Fruit fly (Drosophila melanogaster) whole organism, adult: ENCODE measurements around the gene ppk7.

Source experiments
- CG11617 ChIP-seq: fragments of 200-800 bp; sonication (Bioruptor generic); optimal IDR thresholded peaks from 2 replicates; lab custom pipeline; 2017; ENCODE audit warnings: mild to moderate bottlenecking, missing biosample characterization, missing genetic modification reagents, missing genetic modification characterization
- CG12768 ChIP-seq: fragments of 200-800 bp; sonication (Bioruptor generic); optimal IDR thresholded peaks from 2 replicates; lab custom pipeline; 2017; ENCODE audit warnings: missing biosample characterization, missing genetic modification characterization, mild to moderate bottlenecking, moderate library complexity, missing genetic modification reagents
- CG14711 ChIP-seq: fragments of 200-800 bp; sonication (Bioruptor generic); optimal IDR thresholded peaks from 2 replicates; lab custom pipeline; 2018; ENCODE audit warnings: missing biosample characterization, mild to moderate bottlenecking, missing genetic modification characterization, moderate library complexity
- CG1620 ChIP-seq: fragments of 200-800 bp; sonication (Bioruptor generic); optimal IDR thresholded peaks from 2 replicates; lab custom pipeline; 2016; ENCODE audit warnings: missing biosample characterization, missing genetic modification characterization
- CG33017 ChIP-seq: fragments of 200-800 bp; sonication (Bioruptor generic); optimal IDR thresholded peaks from 2 replicates; lab custom pipeline; 2018; ENCODE audit warnings: missing biosample characterization, mild to moderate bottlenecking, missing genetic modification characterization, moderate library complexity
- CG5204 ChIP-seq: fragments of 200-800 bp; sonication (Bioruptor generic); optimal IDR thresholded peaks from 2 replicates; lab custom pipeline; 2016; ENCODE audit warnings: missing biosample characterization, missing genetic modification characterization
- CG7045 ChIP-seq: fragments of 200-800 bp; sonication (Bioruptor generic); optimal IDR thresholded peaks from 2 replicates; lab custom pipeline; 2017; ENCODE audit warnings: missing biosample characterization, mild to moderate bottlenecking, missing genetic modification characterization
- CG7101 ChIP-seq: fragments of 200-800 bp; sonication (Bioruptor generic); optimal IDR thresholded peaks from 2 replicates; lab custom pipeline; 2018; ENCODE audit warnings: missing biosample characterization, mild to moderate bottlenecking, missing genetic modification characterization, moderate library complexity
- Clk ChIP-seq: fragments of 200-800 bp; sonication (Bioruptor generic); optimal IDR thresholded peaks from 2 replicates; lab custom pipeline; 2017; ENCODE audit warnings: missing biosample characterization, missing genetic modification characterization
- Crg-1 ChIP-seq: fragments of 200-800 bp; sonication (Bioruptor generic); optimal IDR thresholded peaks from 2 replicates; lab custom pipeline; 2016; ENCODE audit warnings: missing biosample characterization, missing genetic modification characterization
- Hr96 ChIP-seq: fragments of 200-800 bp; sonication (Bioruptor generic); optimal IDR thresholded peaks from 2 replicates; lab custom pipeline; 2016; ENCODE audit warnings: missing biosample characterization, missing genetic modification characterization
- Mnt ChIP-seq: fragments of 200-800 bp; sonication (Bioruptor generic); optimal IDR thresholded peaks from 2 replicates; lab custom pipeline; 2016; ENCODE audit warnings: missing biosample characterization, mild to moderate bottlenecking, missing genetic modification characterization
- bab1 ChIP-seq: fragments of 200-800 bp; sonication (Bioruptor generic); optimal IDR thresholded peaks from 3 replicates; lab custom pipeline; 2019; ENCODE audit warnings: missing biosample characterization, mild to moderate bottlenecking, missing genetic modification characterization, moderate library complexity
- cic ChIP-seq: fragments of 200-800 bp; sonication (Bioruptor generic); optimal IDR thresholded peaks from 2 replicates; lab custom pipeline; 2017; ENCODE audit warnings: missing biosample characterization, mild to moderate bottlenecking, missing genetic modification characterization, moderate library complexity
- cnc ChIP-seq, 2 experiments: fragments of >200 bp; optimal IDR thresholded peaks; 2 replicates each; lab custom pipeline; 2017
- kay ChIP-seq: fragments of 200-800 bp; sonication (Bioruptor generic); peaks from one replicate; lab custom pipeline; 2016; ENCODE audit warnings: missing biosample characterization, missing genetic modification characterization, borderline replicate concordance
- ovo ChIP-seq: fragments of 200-800 bp; sonication (Bioruptor generic); optimal IDR thresholded peaks from 2 replicates; lab custom pipeline; 2016; ENCODE audit warnings: missing biosample characterization, missing genetic modification characterization
- pad ChIP-seq: fragments of 200-800 bp; sonication (Bioruptor generic); optimal IDR thresholded peaks from 3 replicates; lab custom pipeline; 2017; ENCODE audit warnings: missing biosample characterization, missing genetic modification characterization, mild to moderate bottlenecking, moderate library complexity, missing genetic modification reagents
- tj ChIP-seq: fragments of 200-800 bp; sonication (Bioruptor generic); optimal IDR thresholded peaks from 3 replicates; lab custom pipeline; 2017; ENCODE audit warnings: missing biosample characterization, mild to moderate bottlenecking, missing genetic modification characterization, moderate library complexity
- toe ChIP-seq: fragments of 200-800 bp; sonication (Bioruptor generic); optimal IDR thresholded peaks from 2 replicates; lab custom pipeline; 2016; ENCODE audit warnings: missing biosample characterization, missing genetic modification characterization

ppk7 gene

DNA sequence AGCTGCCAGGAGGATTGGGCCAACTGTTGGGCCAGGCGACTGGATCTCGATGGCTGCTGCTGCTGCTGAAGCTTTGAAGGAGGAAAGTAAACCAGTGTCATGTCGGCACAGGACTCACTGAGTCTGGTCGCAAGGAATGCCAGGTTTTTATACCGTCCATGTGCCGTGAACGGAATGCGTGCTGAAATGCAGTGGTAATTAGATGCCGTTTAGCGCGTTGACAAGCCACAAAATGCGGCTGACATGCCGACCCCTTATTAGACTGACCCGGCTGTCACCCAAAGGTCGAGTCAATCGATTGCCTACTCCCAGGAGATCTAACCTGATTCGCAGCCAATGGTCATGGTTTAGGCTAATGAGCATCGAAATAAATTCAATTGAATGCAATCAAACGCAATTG, at the start of gene ppk7:
Gene ppk7, minus strand, starts transcription at position 101 of the 400 bp plus-strand sequence.
- no peak for TF ChIP-seq Clk
- no peak for TF ChIP-seq toe (GFP tag; lab: Kevin White, UChicago)
- no peak for TF ChIP-seq tj (GFP tag; lab: Kevin White, UChicago)
- no peak for TF ChIP-seq CG7045
- no peak for TF ChIP-seq CG1620 (GFP tag; lab: Kevin White, UChicago)

DNA sequence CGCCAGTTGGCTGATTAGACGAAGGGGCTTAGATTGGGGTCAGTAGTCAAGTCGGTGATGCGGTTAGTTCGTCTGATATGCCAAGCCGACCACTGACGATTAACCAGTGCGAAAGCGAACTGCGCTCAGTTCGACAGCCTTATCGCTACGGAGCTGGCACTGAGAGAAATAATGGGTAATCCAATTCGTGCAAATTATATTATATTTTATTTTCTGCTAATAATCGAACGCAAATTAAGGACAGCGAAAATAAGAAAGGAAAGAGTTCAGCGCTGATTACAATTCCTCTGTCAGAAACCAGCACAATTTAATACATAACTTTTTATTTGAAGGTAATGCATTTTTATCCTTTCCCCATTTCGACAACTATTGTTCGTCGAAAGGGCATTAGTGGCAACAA, 43.0 kb upstream of the ppk7 start, which contains the start of gene CG42369:
Gene CG42369, minus strand, starts transcription at position 101 of the 400 bp plus-strand sequence.
- TF ChIP-seq CG11617 (GFP tag; lab: Kevin White, UChicago) (no peak), kay (GFP tag; lab: Kevin White, UChicago) (no peak), cnc (optimal IDR thresholded peaks at IDR 0.05; lab: Kevin White, UChicago) (no peak), CG7045 (no peak), CG33017 (tag; lab: Kevin White, UChicago) (no peak), Hr96 (GFP tag; lab: Kevin White, UChicago) (no peak), ovo (GFP tag; lab: Kevin White, UChicago) (no peak), Mnt (GFP tag; lab: Kevin White, UChicago) (no peak), CG7101 (tag; lab: Kevin White, UChicago) (no peak)

DNA sequence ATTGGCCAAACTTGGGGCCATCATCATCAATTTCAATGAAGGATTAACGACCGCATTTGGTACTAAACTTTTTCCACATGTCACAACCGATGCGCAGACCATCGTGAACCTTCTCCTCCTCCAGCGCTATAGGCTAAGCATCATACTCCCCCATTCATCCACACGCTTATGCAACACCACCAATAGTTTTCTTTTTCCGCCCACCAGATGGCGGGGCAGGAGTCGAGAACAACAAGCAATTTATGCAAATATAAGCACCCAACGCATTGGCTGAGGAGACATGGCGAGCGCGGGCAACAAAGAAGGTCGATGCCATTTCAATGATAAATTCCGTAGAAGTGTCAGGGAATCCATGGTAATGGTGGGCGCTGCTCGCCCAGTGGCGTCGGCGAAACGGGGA, 37.3 kb upstream of the ppk7 start:
- TF ChIP-seq CG14711 (tag; lab: Kevin White, UChicago) (no peak), CG7101 (tag; lab: Kevin White, UChicago) (no peak), cic (GFP tag; lab: Kevin White, UChicago) (no peak), kay (GFP tag; lab: Kevin White, UChicago) (no peak), CG7045 (no peak), Mnt (GFP tag; lab: Kevin White, UChicago) (no peak), Hr96 (GFP tag; lab: Kevin White, UChicago) (no peak), Crg-1 (GFP tag; lab: Kevin White, UChicago) (no peak), CG33017 (tag; lab: Kevin White, UChicago) (no peak), tj (GFP tag; lab: Kevin White, UChicago) (no peak), Clk (no peak), CG12768 (GFP tag; lab: Kevin White, UChicago) (no peak), ovo (GFP tag; lab: Kevin White, UChicago) (no peak), CG11617 (GFP tag; lab: Kevin White, UChicago) (no peak), CG5204 (no peak), cnc (optimal IDR thresholded peaks at IDR 0.05; lab: Kevin White, UChicago) (no peak), bab1 (GFP tag; lab: Kevin White, UChicago) (no peak), pad (GFP tag; lab: Kevin White, UChicago) (no peak)

DNA sequence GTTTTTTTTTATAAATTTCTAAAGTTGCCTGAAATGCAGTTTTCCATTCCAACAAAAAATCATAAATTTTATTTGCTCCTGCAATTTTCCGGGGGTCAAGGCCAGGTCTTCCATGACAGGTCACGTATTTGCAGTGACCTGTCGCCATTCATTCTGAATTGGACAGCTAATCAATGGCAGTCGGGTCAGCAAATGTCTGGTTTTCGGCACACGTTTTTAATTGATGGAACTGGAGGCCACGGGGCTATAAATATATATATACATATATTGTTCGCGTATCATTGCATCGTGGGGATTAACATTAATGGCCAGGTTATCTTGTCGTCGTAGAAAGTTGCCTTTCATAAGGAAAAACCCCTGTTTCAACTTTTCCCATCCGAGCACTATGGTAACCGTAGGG, 32.9 kb upstream of the ppk7 start:
- TF ChIP-seq CG7101 (tag; lab: Kevin White, UChicago) (no peak), tj (GFP tag; lab: Kevin White, UChicago) (no peak), CG7045 (no peak), CG12768 (GFP tag; lab: Kevin White, UChicago) (no peak)

DNA sequence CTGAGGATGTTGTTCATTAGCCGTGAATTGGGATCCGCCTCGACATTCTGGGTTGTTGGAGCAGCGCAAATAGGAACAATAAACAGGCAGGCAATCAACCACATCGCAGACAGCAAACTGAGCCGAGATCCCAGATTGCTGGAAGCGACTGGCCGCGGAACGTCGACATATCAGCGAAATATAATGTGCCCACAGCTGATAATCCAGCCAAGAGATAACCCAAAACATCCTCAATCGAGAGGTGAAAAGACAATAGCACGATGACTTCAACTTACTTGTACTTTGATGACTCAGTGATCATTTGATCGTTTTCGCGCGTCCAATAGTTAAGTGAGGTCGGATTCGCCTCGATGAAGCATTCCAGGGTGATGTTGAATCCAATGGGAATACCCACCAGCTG, 31.3 kb upstream of the ppk7 start, which contains the start of gene Nepl6:
Gene Nepl6, minus strand, starts transcription at position 104 of the 400 bp plus-strand sequence.
- no peak for TF ChIP-seq Hr96 (GFP tag; lab: Kevin White, UChicago)
- TF ChIP-seq Crg-1 (GFP tag; lab: Kevin White, UChicago): no peak
- no peak for TF ChIP-seq ovo (GFP tag; lab: Kevin White, UChicago)
- TF ChIP-seq CG33017 (tag; lab: Kevin White, UChicago): no peak
- TF ChIP-seq cic (GFP tag; lab: Kevin White, UChicago): no peak
- TF ChIP-seq toe (GFP tag; lab: Kevin White, UChicago): no peak

DNA sequence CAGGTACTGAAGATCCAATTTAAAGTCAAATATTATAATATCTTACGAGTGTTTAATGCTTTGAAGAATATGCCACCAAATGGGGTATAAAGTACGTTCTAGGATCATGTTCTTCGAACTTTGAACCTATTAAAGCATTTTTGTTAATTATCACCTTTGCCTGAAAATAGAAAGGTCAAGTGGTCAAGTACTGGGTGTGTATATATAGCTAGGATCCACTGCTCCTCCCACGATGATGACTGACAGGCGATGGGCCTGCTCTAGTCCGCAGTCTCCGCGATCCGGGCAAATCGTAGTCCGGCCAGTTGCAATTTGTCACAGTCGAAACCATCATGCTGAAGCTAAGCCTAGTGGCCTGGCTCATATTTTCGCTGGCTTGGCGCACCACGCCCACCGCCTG, 26.8 kb upstream of the ppk7 start, which contains the start of gene Nepl5:
Gene Nepl5, plus strand, starts transcription at position 301 of the 400 bp plus-strand sequence.
- TF ChIP-seq bab1 (GFP tag; lab: Kevin White, UChicago) (no peak), pad (GFP tag; lab: Kevin White, UChicago) (no peak), cic (GFP tag; lab: Kevin White, UChicago) (no peak), Clk (no peak)

DNA sequence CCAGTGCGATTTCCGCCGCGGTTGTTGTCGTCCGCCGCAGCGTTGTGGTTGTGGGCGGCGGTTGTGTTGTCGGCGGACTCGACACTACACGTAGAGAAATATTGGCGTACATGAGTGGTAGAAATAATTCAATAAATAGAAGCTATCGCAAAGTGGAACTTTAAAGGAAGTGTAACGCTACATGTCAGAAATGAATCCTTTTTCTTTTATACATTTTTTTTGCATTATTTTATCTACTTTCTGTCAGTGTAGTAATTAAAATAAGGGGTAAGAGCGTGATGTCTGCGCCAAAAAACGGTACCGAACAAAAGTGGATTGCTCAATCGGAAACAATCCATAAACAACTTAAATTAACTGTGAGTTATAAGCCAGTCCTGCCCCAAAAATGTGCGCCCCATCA, 25.1 kb upstream of the ppk7 start:
- TF ChIP-seq CG14711 (tag; lab: Kevin White, UChicago): no peak
- no peak for TF ChIP-seq CG7101 (tag; lab: Kevin White, UChicago)
- no peak for TF ChIP-seq CG11617 (GFP tag; lab: Kevin White, UChicago)
- TF ChIP-seq CG33017 (tag; lab: Kevin White, UChicago): no peak
- TF ChIP-seq CG1620 (GFP tag; lab: Kevin White, UChicago): no peak
- TF ChIP-seq Mnt (GFP tag; lab: Kevin White, UChicago): no peak
- no peak for TF ChIP-seq Clk
- no peak for TF ChIP-seq kay (GFP tag; lab: Kevin White, UChicago)
- no peak for TF ChIP-seq tj (GFP tag; lab: Kevin White, UChicago)
- TF ChIP-seq CG12768 (GFP tag; lab: Kevin White, UChicago): no peak
- TF ChIP-seq Hr96 (GFP tag; lab: Kevin White, UChicago): no peak
- no peak for TF ChIP-seq pad (GFP tag; lab: Kevin White, UChicago)
- no peak for TF ChIP-seq ovo (GFP tag; lab: Kevin White, UChicago)
- TF ChIP-seq bab1 (GFP tag; lab: Kevin White, UChicago): no peak
- TF ChIP-seq toe (GFP tag; lab: Kevin White, UChicago): no peak
- no peak for TF ChIP-seq CG5204
